Worm (Caenorhabditis elegans): ENCODE data around the gene sir-2.2.

The sir-2.2 gene

ce11 chrX:13357673-13358072 lies 29.8 kb downstream of the sir-2.2 start:
- no peak for TF ChIP-seq unc-62 (GFP tag; optimal IDR thresholded peaks at IDR 0.05 in 1 of 2)
- TF ChIP-seq unc-62 (tag; optimal IDR thresholded peaks at IDR 0.05) = no peak
- no peak for TF ChIP-seq lir-3 (tag; optimal IDR thresholded peaks at IDR 0.05)
- TF ChIP-seq ceh-62 (tag; optimal IDR thresholded peaks at IDR 0.05) = no peak
- TF ChIP-seq mdt-29 (GFP tag; IDR thresholded peaks at IDR 0.05) = no peak
- TF ChIP-seq mdl-1 (tag; optimal IDR thresholded peaks at IDR 0.05) = peak in 1 of 2 experiments; percentile 48
- TF ChIP-seq dmd-6 (GFP tag; IDR thresholded peaks at IDR 0.05) = no peak
- no peak for TF ChIP-seq T20F7.1 (GFP tag; optimal IDR thresholded peaks at IDR 0.05)
- TF ChIP-seq nhr-28 (tag; optimal IDR thresholded peaks at IDR 0.05) = peak; percentile 60
- peak; percentile 12 for TF ChIP-seq hlh-11 (tag; optimal IDR thresholded peaks at IDR 0.05)
- TF ChIP-seq T26A8.4 (GFP tag; IDR thresholded peaks at IDR 0.05) = no peak
- no peak for TF ChIP-seq lin-29 (GFP tag; IDR thresholded peaks at IDR 0.05)
- TF ChIP-seq ctbp-1 (GFP tag; IDR thresholded peaks at IDR 0.05) = no peak
- TF ChIP-seq egl-43 (GFP tag; IDR thresholded peaks at IDR 0.05) = no peak
- no peak for TF ChIP-seq F44E2.7 (GFP tag; IDR thresholded peaks at IDR 0.05)
- no peak for TF ChIP-seq D1046.2 (GFP tag; IDR thresholded peaks at IDR 0.05)
- TF ChIP-seq dve-1 (tag; optimal IDR thresholded peaks at IDR 0.05; ENCODE audit: insufficient read depth) = no peak
- no peak for TF ChIP-seq aha-1 (tag)
- no peak for TF ChIP-seq nhr-42 (GFP tag; IDR thresholded peaks at IDR 0.05)
- TF ChIP-seq nhr-11 (tag; optimal IDR thresholded peaks at IDR 0.05) = no peak
- TF ChIP-seq ces-1 (GFP tag; optimal IDR thresholded peaks at IDR 0.05) = no peak
- no peak for TF ChIP-seq arid-1 (GFP tag; conservative IDR thresholded peaks at IDR 0.05)
- no peak for TF ChIP-seq mep-1 (tag; optimal IDR thresholded peaks at IDR 0.05)
- TF ChIP-seq unc-130 (GFP tag; optimal IDR thresholded peaks at IDR 0.05) = no peak
- peak; percentile 45 for TF ChIP-seq mxl-3 (GFP tag; optimal IDR thresholded peaks at IDR 0.05)
- TF ChIP-seq Y105C5A.15 (GFP tag; IDR thresholded peaks at IDR 0.05) = no peak
- peak; percentile 32 for TF ChIP-seq nhr-48 (tag; optimal IDR thresholded peaks at IDR 0.05)
- TF ChIP-seq nhr-237 (tag; optimal IDR thresholded peaks at IDR 0.05) = no peak
- no peak for TF ChIP-seq pqm-1 (tag; optimal IDR thresholded peaks at IDR 0.05)
- TF ChIP-seq hlh-30 (tag; optimal IDR thresholded peaks at IDR 0.05; ENCODE audit: insufficient read depth) = peak; percentile 54
- TF ChIP-seq F49E8.2 (tag; optimal IDR thresholded peaks at IDR 0.05; ENCODE audit: borderline replicate concordance) = no peak
- no peak for TF ChIP-seq lin-39 (tag; optimal IDR thresholded peaks at IDR 0.05)
- TF ChIP-seq ztf-11 (tag; optimal IDR thresholded peaks at IDR 0.05) = no peak
- no peak for TF ChIP-seq ztf-7 (tag; optimal IDR thresholded peaks at IDR 0.05)
- TF ChIP-seq nhr-10 (tag; optimal IDR thresholded peaks at IDR 0.05) = no peak
- no peak for TF ChIP-seq F26F4.8 (GFP tag; conservative IDR thresholded peaks at IDR 0.05)

ce11 chrX:13358573-13358972 lies 30.7 kb downstream of the sir-2.2 start:
- peak; percentile 80 for TF ChIP-seq nhr-25 (tag; optimal IDR thresholded peaks at IDR 0.05; ENCODE audit: borderline replicate concordance, insufficient read depth)
- TF ChIP-seq lin-38 (GFP tag; IDR thresholded peaks at IDR 0.05) = no peak
- TF ChIP-seq lir-3 (tag; optimal IDR thresholded peaks at IDR 0.05) = no peak
- no peak for TF ChIP-seq ZK337.2 (GFP tag; IDR thresholded peaks at IDR 0.05)
- TF ChIP-seq nhr-11 (tag; optimal IDR thresholded peaks at IDR 0.05) = peak; percentile 95
- peak; percentile 31 for TF ChIP-seq fos-1 (tag; optimal IDR thresholded peaks at IDR 0.05)
- no peak for TF ChIP-seq daf-12 (tag; optimal IDR thresholded peaks at IDR 0.05)
- no peak for TF ChIP-seq F26F4.8 (GFP tag; conservative IDR thresholded peaks at IDR 0.05)
- TF ChIP-seq ceh-20 (GFP tag; IDR thresholded peaks at IDR 0.05) = 0 out of 2 replicates have a peak, but pooled peaks have one; percentile 16
- TF ChIP-seq zfp-2 (tag; optimal IDR thresholded peaks at IDR 0.05) = no peak
- no peak for TF ChIP-seq ceh-62 (tag; optimal IDR thresholded peaks at IDR 0.05)
- peak; percentile 21; the same call in 1 of the 2 replicates for TF ChIP-seq set-16 (GFP tag; IDR thresholded peaks at IDR 0.05)
- TF ChIP-seq lsy-2 (tag; optimal IDR thresholded peaks at IDR 0.05) = peak; percentile 12 to 73
- TF ChIP-seq jun-1 (tag; optimal IDR thresholded peaks at IDR 0.05) = no peak
- no peak for TF ChIP-seq Y48G9A.11 (GFP tag; IDR thresholded peaks at IDR 0.05)
- TF ChIP-seq daf-8 (GFP tag; IDR thresholded peaks at IDR 0.05) = no peak
- TF ChIP-seq ztf-7 (tag; optimal IDR thresholded peaks at IDR 0.05) = peak; percentile 49
- peak; percentile 95 for TF ChIP-seq hlh-11 (tag; optimal IDR thresholded peaks at IDR 0.05)
- TF ChIP-seq tra-1 (GFP tag; IDR thresholded peaks at IDR 0.05) = peak; percentile 94
- no peak for TF ChIP-seq F10B5.3 (tag; optimal IDR thresholded peaks at IDR 0.05)
- no peak for TF ChIP-seq lin-29 (GFP tag; IDR thresholded peaks at IDR 0.05)
- peak; percentile 78 for TF ChIP-seq nhr-6 (tag; optimal IDR thresholded peaks at IDR 0.05)
- TF ChIP-seq pqm-1 (tag; optimal IDR thresholded peaks at IDR 0.05) = no peak
- TF ChIP-seq Y5F2A.4 (GFP tag; optimal IDR thresholded peaks at IDR 0.05) = no peak
- TF ChIP-seq nhr-48 (tag; optimal IDR thresholded peaks at IDR 0.05) = peak; percentile 98
